Fruit fly (Drosophila melanogaster) whole organism, prepupa: Measurements from ENCODE around the gene Ccz1.
A peak's percentile ranks its signal among the peaks of the same experiment; 100 is the strongest.

Experiments used
- Blimp-1 ChIP-seq: fragments of 200-800 bp; sonication (Bioruptor generic); optimal IDR thresholded peaks from 3 replicates; lab custom pipeline; 2017; ENCODE audit warnings: missing biosample characterization, missing genetic modification characterization, mild to moderate bottlenecking, moderate library complexity, missing genetic modification reagents
- CG10631 ChIP-seq: fragments of 200-800 bp; sonication (Bioruptor generic); optimal IDR thresholded peaks from 2 replicates; lab custom pipeline; 2016; ENCODE audit warnings: missing biosample characterization, missing genetic modification characterization
- CG10669 ChIP-seq: fragments of 200-800 bp; sonication (Bioruptor generic); optimal IDR thresholded peaks from 3 replicates; lab custom pipeline; 2018; ENCODE audit warnings: missing biosample characterization, mild to moderate bottlenecking, missing genetic modification characterization, moderate library complexity
- CG11762 ChIP-seq: fragments of 200-800 bp; sonication (Bioruptor generic); optimal IDR thresholded peaks from 3 replicates; lab custom pipeline; 2016; ENCODE audit warnings: missing biosample characterization, missing genetic modification characterization; ENCODE audit not compliant: insufficient read depth
- CG15336 ChIP-seq: fragments of 200-800 bp; sonication (Bioruptor generic); IDR thresholded peaks from 2 replicates; pipeline ENCODE4 v1.3.6; 2022; ENCODE audit warnings: missing biosample characterization, missing genetic modification characterization
- CG1621 ChIP-seq: fragments of 200-800 bp; sonication (Bioruptor generic); optimal IDR thresholded peaks from 3 replicates; lab custom pipeline; 2018; ENCODE audit warnings: missing biosample characterization, mild to moderate bottlenecking, missing genetic modification characterization
- CG3032 ChIP-seq: fragments of 200-800 bp; optimal IDR thresholded peaks from 2 replicates; lab custom pipeline; 2019; ENCODE audit warnings: missing biosample characterization, mild to moderate bottlenecking, missing genetic modification characterization, moderate library complexity
- CG31627 ChIP-seq: fragments of 200-800 bp; sonication (Bioruptor generic); optimal IDR thresholded peaks from 3 replicates; lab custom pipeline; 2016; ENCODE audit warnings: missing biosample characterization, missing genetic modification characterization
- CG32006 ChIP-seq: fragments of 200-800 bp; sonication (Bioruptor generic); optimal IDR thresholded peaks from 3 replicates; lab custom pipeline; 2017; ENCODE audit warnings: missing biosample characterization, mild to moderate bottlenecking, missing genetic modification characterization
- CG4318 ChIP-seq: fragments of 200-800 bp; sonication (Bioruptor generic); optimal IDR thresholded peaks from 3 replicates; lab custom pipeline; 2017; ENCODE audit warnings: missing biosample characterization, mild to moderate bottlenecking, missing genetic modification characterization
- CG6163 ChIP-seq: fragments of 200-800 bp; sonication (Bioruptor generic); IDR thresholded peaks from 3 replicates; pipeline ENCODE4 v1.3.6; 2022; ENCODE audit warnings: missing biosample characterization, missing genetic modification characterization
- CG6276 ChIP-seq: fragments of 200-800 bp; sonication (Bioruptor generic); optimal IDR thresholded peaks from 2 replicates; lab custom pipeline; 2017; ENCODE audit warnings: missing biosample characterization, mild to moderate bottlenecking, missing genetic modification characterization
- CG6808 ChIP-seq: fragments of 200-800 bp; sonication (Bioruptor generic); optimal IDR thresholded peaks from 3 replicates; lab custom pipeline; 2017; ENCODE audit warnings: missing biosample characterization, missing genetic modification characterization, mild to moderate bottlenecking, moderate library complexity, missing genetic modification reagents
- CG8119 ChIP-seq: fragments of 200-800 bp; sonication (Bioruptor generic); IDR thresholded peaks from 3 replicates; pipeline ENCODE4 v1.3.6; 2022; ENCODE audit warnings: missing biosample characterization, missing genetic modification characterization
- CG8319 ChIP-seq: fragments of 200-800 bp; sonication (Bioruptor generic); optimal IDR thresholded peaks from 3 replicates; lab custom pipeline; 2016; ENCODE audit warnings: missing biosample characterization, missing genetic modification characterization
- CG8632 ChIP-seq: fragments of 200-800 bp; sonication (Bioruptor generic); optimal IDR thresholded peaks from 3 replicates; lab custom pipeline; 2016; ENCODE audit warnings: missing biosample characterization, missing genetic modification characterization
- Eip75B ChIP-seq: fragments of 200-800 bp; sonication (Bioruptor generic); optimal IDR thresholded peaks from 3 replicates; lab custom pipeline; 2016; ENCODE audit warnings: missing biosample characterization, missing genetic modification characterization
- Eip78C ChIP-seq: fragments of 200-800 bp; sonication (Bioruptor generic); peaks from one replicate; lab custom pipeline; 2016; ENCODE audit warnings: missing biosample characterization, missing genetic modification characterization
- Eip93F ChIP-seq: fragments of 200-800 bp; sonication (Bioruptor generic); optimal IDR thresholded peaks from 2 replicates; lab custom pipeline; 2016; ENCODE audit warnings: missing biosample characterization, mild to moderate bottlenecking, missing genetic modification characterization
- Ets21C ChIP-seq: fragments of 200-800 bp; sonication (Bioruptor generic); optimal IDR thresholded peaks from 3 replicates; lab custom pipeline; 2016; ENCODE audit warnings: missing biosample characterization, missing genetic modification characterization
- Gug ChIP-seq: fragments of 200-800 bp; sonication (Bioruptor generic); IDR thresholded peaks from 2 replicates; pipeline ENCODE4 v1.3.6; 2022; ENCODE audit warnings: missing biosample characterization, missing genetic modification characterization
- Hr38 ChIP-seq: sonication (Bioruptor generic); optimal IDR thresholded peaks from 2 replicates; lab custom pipeline; 2016; ENCODE audit warnings: missing biosample characterization, missing genetic modification characterization
- Hr39 ChIP-seq: fragments of 200-800 bp; sonication (Bioruptor generic); optimal IDR thresholded peaks from 2 replicates; lab custom pipeline; 2016; ENCODE audit warnings: missing biosample characterization, missing genetic modification characterization
- Hr4 ChIP-seq: fragments of 200-800 bp; sonication (Bioruptor generic); optimal IDR thresholded peaks from 3 replicates; lab custom pipeline; 2016; ENCODE audit warnings: missing biosample characterization, missing genetic modification characterization
- Lpt ChIP-seq: fragments of 200-800 bp; sonication (Bioruptor generic); optimal IDR thresholded peaks from 3 replicates; lab custom pipeline; 2016; ENCODE audit warnings: missing biosample characterization, missing genetic modification characterization
- Met ChIP-seq: fragments of 200-800 bp; sonication (Bioruptor generic); optimal IDR thresholded peaks from 3 replicates; lab custom pipeline; 2016; ENCODE audit warnings: missing biosample characterization, missing genetic modification characterization
- OdsH ChIP-seq: fragments of 200-800 bp; sonication (Bioruptor generic); optimal IDR thresholded peaks from 3 replicates; lab custom pipeline; 2016; ENCODE audit warnings: missing biosample characterization, missing genetic modification characterization
- Smox ChIP-seq: fragments of 200-800 bp; sonication (Bioruptor generic); optimal IDR thresholded peaks from 3 replicates; lab custom pipeline; 2016; ENCODE audit warnings: missing biosample characterization, missing genetic modification characterization
- Sox102F ChIP-seq: fragments of 200-800 bp; sonication (Bioruptor generic); optimal IDR thresholded peaks from 2 replicates; lab custom pipeline; 2016; ENCODE audit warnings: missing biosample characterization, mild to moderate bottlenecking, missing genetic modification characterization
- Sox14 ChIP-seq: fragments of 200-800 bp; sonication (Bioruptor generic); optimal IDR thresholded peaks from 3 replicates; lab custom pipeline; 2016; ENCODE audit warnings: missing biosample characterization, missing genetic modification characterization
- cyc ChIP-seq: fragments of 200-800 bp; sonication (Bioruptor generic); optimal IDR thresholded peaks from 3 replicates; lab custom pipeline; 2016; ENCODE audit warnings: missing biosample characterization, missing genetic modification characterization
- esn ChIP-seq: fragments of 200-800 bp; sonication (Bioruptor generic); optimal IDR thresholded peaks from 2 replicates; lab custom pipeline; 2016; ENCODE audit warnings: missing biosample characterization, mild to moderate bottlenecking, missing genetic modification characterization, moderate library complexity
- fd85E ChIP-seq: fragments of 200-800 bp; sonication (Bioruptor generic); optimal IDR thresholded peaks from 3 replicates; lab custom pipeline; 2016; ENCODE audit warnings: missing biosample characterization, missing genetic modification characterization
- fkh ChIP-seq: fragments of 200-800 bp; sonication (Bioruptor generic); optimal IDR thresholded peaks from 3 replicates; lab custom pipeline; 2017; ENCODE audit warnings: missing biosample characterization, mild to moderate bottlenecking, missing genetic modification characterization, moderate library complexity
- pdm3 ChIP-seq: fragments of 200-800 bp; sonication (Bioruptor generic); optimal IDR thresholded peaks from 3 replicates; lab custom pipeline; 2016; ENCODE audit warnings: missing biosample characterization, missing genetic modification characterization
- salr ChIP-seq, 2 experiments: fragments of 200-800 bp; sonication (Bioruptor generic); optimal IDR thresholded peaks; 3 replicates each; lab custom pipeline; 2016 to 2018; ENCODE audit warnings: missing biosample characterization in 2 of 2, missing genetic modification characterization in 2 of 2, mild to moderate bottlenecking in 1 of 2
- spab ChIP-seq: fragments of 200-800 bp; sonication (Bioruptor generic); optimal IDR thresholded peaks from 2 replicates; lab custom pipeline; 2017; ENCODE audit warnings: missing biosample characterization, mild to moderate bottlenecking, missing genetic modification characterization, missing genetic modification reagents
- ss ChIP-seq, 2 experiments: fragments of 200-800 bp; sonication (Bioruptor generic); optimal IDR thresholded peaks; 2 replicates in 1 of 2; 3 replicates in 1 of 2; lab custom pipeline; 2017 to 2018; ENCODE audit warnings: mild to moderate bottlenecking in 2 of 2, missing biosample characterization in 2 of 2, missing genetic modification characterization in 2 of 2, moderate library complexity in 1 of 2
- topi ChIP-seq: fragments of 200-800 bp; sonication (Bioruptor generic); optimal IDR thresholded peaks from 3 replicates; lab custom pipeline; 2016; ENCODE audit warnings: missing biosample characterization, missing genetic modification characterization
- vri ChIP-seq: fragments of 200-800 bp; sonication (Bioruptor generic); optimal IDR thresholded peaks from 3 replicates; lab custom pipeline; 2016; ENCODE audit warnings: missing biosample characterization, mild to moderate bottlenecking, missing genetic modification characterization

Ccz1 gene

DNA sequence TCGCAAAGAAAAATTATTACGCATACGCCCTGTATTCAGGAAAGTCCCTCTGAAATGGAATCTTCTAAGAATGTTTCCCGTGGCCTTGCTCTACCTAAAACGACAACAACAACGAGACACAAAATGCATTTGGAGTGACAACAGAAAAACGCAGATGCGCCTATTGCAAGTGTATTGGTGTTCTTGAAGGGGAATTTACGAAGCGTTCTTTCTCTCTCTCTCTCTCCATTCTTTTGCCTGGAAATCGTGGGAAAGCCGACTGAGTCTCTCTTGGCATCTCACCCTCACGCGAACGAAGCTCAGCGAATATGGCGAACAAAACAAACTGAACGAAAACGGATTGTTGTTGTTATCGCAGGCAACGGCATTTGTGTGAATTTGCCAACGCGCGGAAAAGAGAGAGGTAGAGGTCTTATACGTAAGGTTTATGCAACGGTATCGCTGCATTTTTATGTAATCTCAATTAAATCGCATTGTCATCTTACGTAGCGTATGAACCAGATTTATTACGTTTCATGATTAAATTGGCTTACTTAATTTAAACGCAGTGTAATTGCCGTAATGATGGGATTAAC lies 27.3 kb upstream of the Ccz1 start:
- no peak for TF ChIP-seq CG6808 (GFP tag; lab: Kevin White, UChicago)
- TF ChIP-seq Eip78C, result peak; percentile 30
- TF ChIP-seq CG10669, result no peak
- no peak for TF ChIP-seq CG11762 (GFP tag; lab: Kevin White, UChicago)
- TF ChIP-seq OdsH (GFP tag; lab: Kevin White, UChicago), result no peak
- TF ChIP-seq CG6276 (GFP tag; lab: Kevin White, UChicago), result no peak
- TF ChIP-seq CG4318, result no peak
- peak; percentile 96 for TF ChIP-seq vri (GFP tag; lab: Kevin White, UChicago)
- no peak for TF ChIP-seq CG6163 (GFP tag; lab: Robert Waterston, UW)
- TF ChIP-seq CG8632, result no peak
- TF ChIP-seq salr (GFP tag; optimal IDR thresholded peaks at IDR 0.05; lab: Kevin White, UChicago), result no peak
- TF ChIP-seq fd85E, result no peak
- no peak for TF ChIP-seq Smox (GFP tag; lab: Kevin White, UChicago)
- TF ChIP-seq Hr39, result no peak
- no peak for TF ChIP-seq Blimp-1 (GFP tag; lab: Kevin White, UChicago)
- no peak for TF ChIP-seq Hr4 (GFP tag; lab: Kevin White, UChicago)

DNA sequence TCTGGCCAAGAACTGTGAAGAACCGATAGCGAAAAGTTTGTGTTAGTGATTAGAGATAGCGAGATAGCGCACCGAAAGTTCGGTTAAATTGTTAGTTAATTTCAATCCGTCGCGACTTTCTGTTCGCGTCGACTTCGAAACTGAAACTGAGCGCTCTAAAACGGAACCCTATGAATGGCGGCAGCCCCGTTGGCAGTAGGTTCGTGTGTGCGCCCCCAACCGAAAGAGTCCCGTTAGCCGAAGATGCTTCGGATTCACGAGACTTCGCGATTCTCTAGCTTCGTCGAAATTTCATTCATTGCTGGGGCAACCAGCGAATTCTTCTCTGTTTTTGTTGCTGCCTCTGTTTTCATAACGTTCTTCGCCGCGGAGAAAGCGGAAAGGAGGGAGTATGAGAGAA lies 26.5 kb upstream of the Ccz1 start:
- TF ChIP-seq CG4318 (no peak), vri (GFP tag; lab: Kevin White, UChicago) (peak; percentile 69), spab (no peak), fkh (GFP tag; lab: Kevin White, UChicago) (no peak)

DNA sequence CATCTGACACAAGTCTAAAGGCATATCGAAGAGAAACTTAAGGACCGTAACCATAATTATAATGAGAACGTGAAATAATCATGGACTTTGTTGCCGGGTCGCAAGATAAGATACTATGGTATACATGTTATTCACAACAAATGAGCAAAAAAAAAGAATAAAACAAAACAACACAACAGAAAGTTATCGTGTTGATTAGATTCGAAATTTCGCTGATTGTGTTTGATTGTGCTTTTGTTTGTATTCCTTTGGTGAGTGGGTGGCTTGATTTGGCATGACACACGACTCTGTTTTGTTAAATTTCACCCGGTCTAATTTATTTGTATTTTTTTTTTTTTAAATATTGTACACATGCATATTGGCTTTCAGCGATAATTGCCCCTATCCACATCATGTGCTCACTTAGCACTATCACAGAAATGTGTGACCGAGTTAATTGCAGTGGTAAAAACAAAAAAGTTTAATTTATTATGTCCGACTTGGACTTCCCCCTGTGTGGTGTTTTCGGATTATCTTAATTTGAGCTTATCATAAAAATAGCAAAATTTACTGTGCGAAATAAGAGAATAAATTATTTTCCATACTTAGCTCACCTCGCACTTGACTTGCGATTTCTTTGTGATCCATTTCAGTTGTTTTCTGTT lies 24.8 kb upstream of the Ccz1 start:
- TF ChIP-seq salr (GFP tag; optimal IDR thresholded peaks at IDR 0.05; lab: Kevin White, UChicago) (no peak), CG8119 (GFP tag; lab: Robert Waterston, UW) (no peak), Met (GFP tag; lab: Kevin White, UChicago) (no peak), Sox14 (GFP tag; lab: Kevin White, UChicago) (no peak), CG31627 (GFP tag; lab: Kevin White, UChicago) (no peak), pdm3 (GFP tag; lab: Kevin White, UChicago) (no peak), Gug (no peak), Lpt (GFP tag; lab: Kevin White, UChicago) (no peak), vri (GFP tag; lab: Kevin White, UChicago) (peak; percentile 74)

DNA sequence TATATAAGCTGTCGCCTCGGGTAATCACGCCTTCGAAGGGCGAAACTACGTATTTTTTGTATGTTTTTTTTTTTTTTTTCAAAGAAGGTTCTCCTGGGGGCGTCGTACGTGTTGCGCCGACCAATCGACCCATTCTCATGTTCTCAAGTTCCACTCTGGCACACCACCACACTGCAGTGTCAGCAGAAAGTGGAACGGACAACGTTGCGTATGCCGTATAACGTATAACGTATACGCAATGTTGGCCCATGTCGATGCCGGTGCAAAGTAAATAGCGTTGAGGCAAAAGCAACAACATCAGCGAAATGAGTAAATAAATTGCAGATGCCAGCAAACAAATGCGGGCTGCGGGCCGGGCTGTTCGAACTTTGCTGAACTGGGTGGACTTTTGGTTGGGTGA lies 13.2 kb upstream of the Ccz1 start:
- TF ChIP-seq CG8319 (GFP tag; lab: Kevin White, UChicago), result no peak
- TF ChIP-seq Met (GFP tag; lab: Kevin White, UChicago), result no peak
- TF ChIP-seq Sox14 (GFP tag; lab: Kevin White, UChicago), result no peak
- TF ChIP-seq Smox (GFP tag; lab: Kevin White, UChicago), result no peak
- TF ChIP-seq CG10669, result no peak
- TF ChIP-seq esn (GFP tag; lab: Kevin White, UChicago), result no peak
- TF ChIP-seq Eip75B (GFP tag; lab: Kevin White, UChicago), result no peak
- TF ChIP-seq CG1621 (tag; lab: Kevin White, UChicago), result no peak
- TF ChIP-seq pdm3 (GFP tag; lab: Kevin White, UChicago), result no peak
- no peak for TF ChIP-seq fd85E
- no peak for TF ChIP-seq spab
- TF ChIP-seq CG3032, result no peak
- TF ChIP-seq Eip78C, result no peak

DNA sequence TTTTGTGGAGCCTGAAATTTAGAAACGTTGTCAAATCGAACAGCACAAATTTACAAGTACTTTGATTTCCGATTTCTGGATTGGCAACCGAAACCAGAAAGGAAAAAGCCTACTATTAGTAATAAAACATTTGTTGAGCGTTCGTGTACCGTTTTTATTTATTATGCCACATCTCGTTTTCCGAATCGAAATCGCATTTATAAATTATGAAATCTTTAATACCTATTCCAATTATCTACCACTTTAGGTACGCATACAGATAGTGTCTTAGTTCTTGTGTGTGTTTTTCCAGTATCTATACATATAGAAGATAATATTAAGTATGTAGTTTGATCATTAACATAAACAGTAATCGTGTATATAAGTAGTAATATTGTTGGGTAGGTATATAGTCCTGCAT lies 10.9 kb upstream of the Ccz1 start, which contains the start of gene mge:
Gene mge, minus strand, starts transcription at position 101 of the 400 bp plus-strand sequence.
- TF ChIP-seq CG8319 (GFP tag; lab: Kevin White, UChicago) (no peak), ss (GFP tag; optimal IDR thresholded peaks at IDR 0.05; lab: Kevin White, UChicago) (no peak), Ets21C (GFP tag; lab: Kevin White, UChicago) (no peak), CG15336 (GFP tag; lab: Robert Waterston, UW) (no peak), CG32006 (GFP tag; lab: Kevin White, UChicago) (no peak), CG31627 (GFP tag; lab: Kevin White, UChicago) (no peak), Sox102F (GFP tag; lab: Kevin White, UChicago) (no peak), Sox14 (GFP tag; lab: Kevin White, UChicago) (no peak), CG1621 (tag; lab: Kevin White, UChicago) (no peak), vri (GFP tag; lab: Kevin White, UChicago) (no peak), cyc (no peak), Eip93F (GFP tag; lab: Kevin White, UChicago) (no peak), Gug (no peak), Hr39 (no peak), fd85E (no peak), CG11762 (GFP tag; lab: Kevin White, UChicago) (no peak), fkh (GFP tag; lab: Kevin White, UChicago) (no peak), topi (GFP tag; lab: Kevin White, UChicago) (no peak), CG10631 (GFP tag; lab: Kevin White, UChicago) (no peak), Hr38 (GFP tag; lab: Kevin White, UChicago) (no peak)
